Worm (Caenorhabditis elegans): ENCODE results near the gene nhr-209.

nhr-209 gene

DNA sequence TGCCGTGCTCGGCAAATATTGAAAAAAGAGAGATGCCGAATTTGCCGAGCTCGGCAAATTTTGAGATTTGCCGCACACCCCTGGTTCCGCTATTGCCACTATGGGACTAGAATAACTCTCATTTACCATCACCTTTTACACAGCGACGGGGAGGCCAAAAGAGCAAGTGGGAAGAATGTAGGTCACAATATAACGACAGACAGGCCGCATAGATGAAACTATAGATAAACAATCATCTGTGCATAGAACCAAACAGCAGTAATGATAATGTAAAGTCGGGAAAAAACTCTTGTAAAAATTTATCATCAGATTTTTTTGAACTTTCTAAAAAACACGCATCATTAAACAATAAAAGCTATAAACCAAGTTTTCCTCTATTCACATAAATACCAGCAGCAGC, 29.5 kb upstream of the nhr-209 start, which contains the start of gene kmo-2:
kmo-2 (minus strand) TSS at position 101 of the 400 bp plus-strand sequence.
- no peak for TF ChIP-seq Y22D7AL.16 (tag; optimal IDR thresholded peaks at IDR 0.05)

- TF ChIP-seq nhr-232 (tag; optimal IDR thresholded peaks at IDR 0.05): no peak
- TF ChIP-seq tbx-7 (tag; optimal IDR thresholded peaks at IDR 0.05): no peak
- TF ChIP-seq unc-86 (tag; optimal IDR thresholded peaks at IDR 0.05): no peak
- no peak for TF ChIP-seq C08G9.2 (tag; optimal IDR thresholded peaks at IDR 0.05)
- TF ChIP-seq pqm-1 (tag; optimal IDR thresholded peaks at IDR 0.05): no peak
- no peak for TF ChIP-seq sox-2 (GFP tag; IDR thresholded peaks at IDR 0.05)
- no peak for TF ChIP-seq hlh-13 (GFP tag; optimal IDR thresholded peaks at IDR 0.05)
- no peak for TF ChIP-seq ets-4 (tag; optimal IDR thresholded peaks at IDR 0.05)
- no peak for TF ChIP-seq pax-1 (tag; optimal IDR thresholded peaks at IDR 0.05)
- no peak for TF ChIP-seq ref-2 (tag; optimal IDR thresholded peaks at IDR 0.05)
Measured at ce11 chrV:12070419-12070818, 27.5 kb upstream of the nhr-209 start, which contains the start of gene kmo-1. Gene kmo-1 (minus strand): TSS chrV:12070519.

ce11 chrV:12071483-12071882, 26.5 kb upstream of the nhr-209 start:
- no peak for TF ChIP-seq ztf-16 (tag; optimal IDR thresholded peaks at IDR 0.05)
- no peak for TF ChIP-seq hlh-13 (GFP tag; optimal IDR thresholded peaks at IDR 0.05)
- TF ChIP-seq tbx-7 (tag; optimal IDR thresholded peaks at IDR 0.05): no peak
- TF ChIP-seq ttx-3 (tag; optimal IDR thresholded peaks at IDR 0.05): no peak
- TF ChIP-seq nfya-1 (tag; optimal IDR thresholded peaks at IDR 0.05): no peak
- no peak for TF ChIP-seq zip-5 (tag; optimal IDR thresholded peaks at IDR 0.05)
- no peak for TF ChIP-seq mec-3 (tag; optimal IDR thresholded peaks at IDR 0.05; ENCODE audit: borderline replicate concordance)
- no peak for TF ChIP-seq pqm-1 (tag; optimal IDR thresholded peaks at IDR 0.05)
- TF ChIP-seq pha-2 (tag; optimal IDR thresholded peaks at IDR 0.05): no peak
- no peak for TF ChIP-seq syd-9 (tag; optimal IDR thresholded peaks at IDR 0.05)
- no peak for TF ChIP-seq dmd-4 (tag; optimal IDR thresholded peaks at IDR 0.05; ENCODE audit: borderline replicate concordance)
- no peak for TF ChIP-seq hlh-15 (tag; optimal IDR thresholded peaks at IDR 0.05)
- no peak for TF ChIP-seq C38D4.7 (GFP tag; optimal IDR thresholded peaks at IDR 0.05)
- TF ChIP-seq dve-1 (tag; optimal IDR thresholded peaks at IDR 0.05): no peak
- TF ChIP-seq nhr-232 (tag; optimal IDR thresholded peaks at IDR 0.05): no peak
- no peak for TF ChIP-seq Y22D7AL.16 (tag; optimal IDR thresholded peaks at IDR 0.05)
- no peak for TF ChIP-seq ceh-34 (tag; optimal IDR thresholded peaks at IDR 0.05)
- no peak for TF ChIP-seq ahr-1 (tag; optimal IDR thresholded peaks at IDR 0.05)
- TF ChIP-seq ceh-2 (tag; optimal IDR thresholded peaks at IDR 0.05): no peak
- no peak for TF ChIP-seq ceh-30 (tag; optimal IDR thresholded peaks at IDR 0.05)

- TF ChIP-seq odd-2 (tag; optimal IDR thresholded peaks at IDR 0.05) (no peak), ref-2 (tag; optimal IDR thresholded peaks at IDR 0.05) (no peak), unc-86 (tag; optimal IDR thresholded peaks at IDR 0.05) (no peak), ceh-22 (tag; optimal IDR thresholded peaks at IDR 0.05) (no peak), pax-1 (tag; optimal IDR thresholded peaks at IDR 0.05) (no peak), pag-3 (tag; optimal IDR thresholded peaks at IDR 0.05; ENCODE audit: borderline replicate concordance) (no peak), C38D4.7 (GFP tag; optimal IDR thresholded peaks at IDR 0.05) (no peak), fkh-6 (tag; optimal IDR thresholded peaks at IDR 0.05) (no peak)
Measured at ce11 chrV:12074886-12075285, 23.1 kb upstream of the nhr-209 start, which contains the start of gene R07B7.6. Gene R07B7.6 (minus strand): TSS chrV:12074986.

DNA sequence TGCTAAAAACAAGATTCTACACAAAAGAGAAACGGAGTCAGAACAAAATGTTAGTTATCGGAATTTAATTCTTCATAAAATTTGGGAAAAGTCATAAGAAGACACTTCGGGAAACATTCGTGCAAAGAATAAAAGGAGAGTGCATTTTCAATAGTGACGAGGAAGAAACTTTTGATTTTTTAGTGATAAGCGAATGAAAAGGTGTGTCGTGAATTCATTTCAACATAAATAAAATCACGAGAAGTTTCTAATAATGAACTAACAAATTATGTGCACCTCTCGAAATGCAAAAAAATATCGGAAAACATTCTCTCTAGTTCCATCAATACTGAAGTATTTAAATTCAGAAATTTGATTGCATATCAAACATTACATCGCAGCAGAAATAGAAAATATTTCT, 22.0 kb upstream of the nhr-209 start:
- TF ChIP-seq ceh-22 (tag; optimal IDR thresholded peaks at IDR 0.05) (no peak), hlh-8 (tag; optimal IDR thresholded peaks at IDR 0.05) (no peak), nfya-1 (tag; optimal IDR thresholded peaks at IDR 0.05) (no peak), sdc-2 (tag; optimal IDR thresholded peaks at IDR 0.05) (no peak), hlh-15 (tag; optimal IDR thresholded peaks at IDR 0.05) (no peak), gmeb-2 (tag; optimal IDR thresholded peaks at IDR 0.05) (no peak), tbx-2 (tag; optimal IDR thresholded peaks at IDR 0.05) (no peak), zip-5 (tag; optimal IDR thresholded peaks at IDR 0.05) (no peak), ets-4 (tag; optimal IDR thresholded peaks at IDR 0.05) (no peak), ttx-3 (tag; optimal IDR thresholded peaks at IDR 0.05) (no peak), ceh-19 (GFP tag; optimal IDR thresholded peaks at IDR 0.05) (no peak), ztf-16 (tag; optimal IDR thresholded peaks at IDR 0.05) (no peak), ceh-9 (tag; optimal IDR thresholded peaks at IDR 0.05) (no peak), che-1 (tag; optimal IDR thresholded peaks at IDR 0.05) (no peak), pqm-1 (tag; optimal IDR thresholded peaks at IDR 0.05) (no peak)

All from whole organism, late embryonic.